Worm (Caenorhabditis elegans) whole organism, L1 larva: ENCODE data around the gene F22F4.9.

Experiments
- C34B4.2 ChIP-seq: sonication (generic microtip); optimal IDR thresholded peaks from 2 replicates; lab custom pipeline; 2017; ENCODE audit warnings: mild to moderate bottlenecking, missing genetic modification characterization, missing compliant biosample characterization
- blmp-1 ChIP-seq: fragments of 150-350 bp; optimal IDR thresholded peaks from 2 replicates; lab custom pipeline; 2014; ENCODE audit warnings: missing biosample characterization, missing genetic modification characterization
- ceh-82 ChIP-seq, 3 experiments: fragments of 150-350 bp in 1 of 3; sonication (generic microtip) in 2 of 3; optimal IDR thresholded peaks; 2 replicates each; lab custom pipeline; 2014 to 2017; ENCODE audit warnings: missing biosample characterization in 3 of 3, missing genetic modification characterization in 3 of 3
- ceh-90 ChIP-seq: sonication (generic microtip); optimal IDR thresholded peaks from 2 replicates; lab custom pipeline; 2016; ENCODE audit warnings: missing genetic modification characterization, missing compliant biosample characterization
- dpl-1 ChIP-seq, 3 experiments: fragments of 150-350 bp in 2 of 3; sonication (generic microtip) in 1 of 3; optimal IDR thresholded peaks; 2 replicates each; lab custom pipeline; 2014 to 2017; ENCODE audit warnings: missing biosample characterization in 3 of 3, missing genetic modification characterization in 3 of 3, missing genetic modification reagents in 3 of 3
- dsc-1 ChIP-seq: sonication (generic microtip); optimal IDR thresholded peaks from 2 replicates; lab custom pipeline; 2016; ENCODE audit warnings: mild to moderate bottlenecking, missing genetic modification characterization, missing compliant biosample characterization
- efl-1 ChIP-seq, 4 experiments: fragments of 150-350 bp; optimal IDR thresholded peaks in 3 of 4; peaks in 1 of 4; 1 replicate in 1 of 4; 2 replicates in 3 of 4; lab custom pipeline; 2014; ENCODE audit warnings: missing biosample characterization in 2 of 4, missing genetic modification characterization in 2 of 4, missing genetic modification reagents in 2 of 4
- elt-2 ChIP-seq: sonication (generic microtip); optimal IDR thresholded peaks from 2 replicates; lab custom pipeline; 2016; ENCODE audit warnings: missing genetic modification characterization, mild to moderate bottlenecking, inconsistent platforms, missing compliant biosample characterization, missing genetic modification reagents
- ets-5 ChIP-seq: fragments of 200-800 bp; sonication (Bioruptor generic); IDR thresholded peaks from 2 replicates; pipeline ENCODE4 v1.3.6; 2022; ENCODE audit warnings: missing genetic modification characterization, missing compliant biosample characterization
- fkh-10 ChIP-seq: sonication (generic microtip); optimal IDR thresholded peaks from 2 replicates; lab custom pipeline; 2017; ENCODE audit warnings: missing biosample characterization, missing genetic modification reagents, missing genetic modification characterization
- fos-1 ChIP-seq: fragments of 150-350 bp; optimal IDR thresholded peaks from 2 replicates; lab custom pipeline; 2014; ENCODE audit warnings: missing biosample characterization, missing genetic modification characterization
- lin-14 ChIP-seq: fragments of 200-800 bp; sonication (Bioruptor generic); optimal IDR thresholded peaks from 2 replicates; lab custom pipeline; 2018; ENCODE audit warnings: mild to moderate bottlenecking, missing genetic modification characterization, moderate library complexity, missing compliant biosample characterization
- lin-35 ChIP-seq, 2 experiments: fragments of 150-350 bp; optimal IDR thresholded peaks; 2 replicates each; lab custom pipeline; 2014; ENCODE audit warnings: missing biosample characterization in 2 of 2, missing genetic modification characterization in 2 of 2, missing genetic modification reagents in 2 of 2
- lir-3 ChIP-seq: sonication (generic microtip); optimal IDR thresholded peaks from 2 replicates; lab custom pipeline; 2016; ENCODE audit warnings: mild to moderate bottlenecking, missing genetic modification characterization, moderate library complexity, missing compliant biosample characterization; ENCODE audit not compliant: poor library complexity
- lsy-2 ChIP-seq, 2 experiments: fragments of 150-350 bp; optimal IDR thresholded peaks; 2 replicates each; lab custom pipeline; 2014; ENCODE audit warnings: missing biosample characterization in 2 of 2, missing genetic modification characterization in 2 of 2
- mep-1 ChIP-seq: fragments of 150-350 bp; optimal IDR thresholded peaks from 2 replicates; lab custom pipeline; 2014; ENCODE audit warnings: missing biosample characterization, missing genetic modification characterization
- nhr-11 ChIP-seq: fragments of 150-350 bp; optimal IDR thresholded peaks from 2 replicates; lab custom pipeline; 2014; ENCODE audit warnings: missing biosample characterization, missing genetic modification characterization
- nhr-19 ChIP-seq: fragments of 200-800 bp; sonication (Bioruptor generic); conservative IDR thresholded peaks from 2 replicates; pipeline ENCODE4 v1.3.6; 2022; ENCODE audit warnings: missing genetic modification characterization, missing compliant biosample characterization
- nhr-20 ChIP-seq: sonication (generic microtip); optimal IDR thresholded peaks from 2 replicates; lab custom pipeline; 2016; ENCODE audit warnings: mild to moderate bottlenecking, missing genetic modification characterization, missing compliant biosample characterization
- nhr-237 ChIP-seq: fragments of 150-350 bp; optimal IDR thresholded peaks from 2 replicates; lab custom pipeline; 2014; ENCODE audit warnings: missing biosample characterization, missing genetic modification characterization
- nhr-28 ChIP-seq: fragments of 150-350 bp; optimal IDR thresholded peaks from 2 replicates; lab custom pipeline; 2014; ENCODE audit warnings: missing biosample characterization, missing genetic modification characterization
- nhr-71 ChIP-seq: sonication (generic microtip); optimal IDR thresholded peaks from 2 replicates; lab custom pipeline; 2016; ENCODE audit warnings: mild to moderate bottlenecking, missing genetic modification characterization, moderate library complexity, missing compliant biosample characterization
- nhr-76 ChIP-seq: sonication (generic microtip); optimal IDR thresholded peaks from 2 replicates; lab custom pipeline; 2017; ENCODE audit warnings: missing biosample characterization, missing genetic modification characterization
- nhr-90 ChIP-seq: sonication (generic microtip); optimal IDR thresholded peaks from 2 replicates; lab custom pipeline; 2016; ENCODE audit warnings: mild to moderate bottlenecking, missing genetic modification characterization, missing compliant biosample characterization; ENCODE audit not compliant: poor library complexity
- pag-3 ChIP-seq: sonication (generic microtip); optimal IDR thresholded peaks from 2 replicates; lab custom pipeline; 2017; ENCODE audit warnings: missing genetic modification characterization, mild to moderate bottlenecking, missing compliant biosample characterization, antibody characterized with exemption, borderline replicate concordance; ENCODE audit not compliant: insufficient read depth
- pax-3 ChIP-seq: fragments of 200-800 bp; sonication (Bioruptor generic); optimal IDR thresholded peaks from 2 replicates; lab custom pipeline; 2018; ENCODE audit warnings: mild to moderate bottlenecking, missing genetic modification characterization, moderate library complexity, missing compliant biosample characterization
- snu-23 ChIP-seq: sonication (generic microtip); optimal IDR thresholded peaks from 2 replicates; lab custom pipeline; 2016; ENCODE audit warnings: missing genetic modification characterization, missing compliant biosample characterization
- tbx-2 ChIP-seq: sonication (generic microtip); optimal IDR thresholded peaks from 2 replicates; lab custom pipeline; 2016; ENCODE audit warnings: missing genetic modification characterization, missing compliant biosample characterization
- tlp-1 ChIP-seq: fragments of 150-350 bp; optimal IDR thresholded peaks from 2 replicates; lab custom pipeline; 2014; ENCODE audit warnings: missing biosample characterization, missing genetic modification characterization
- vab-15 ChIP-seq: sonication (generic microtip); optimal IDR thresholded peaks from 2 replicates; lab custom pipeline; 2017; ENCODE audit warnings: missing genotype, mild to moderate bottlenecking, missing genetic modification characterization, missing compliant biosample characterization
- xbp-1 ChIP-seq: sonication (generic microtip); optimal IDR thresholded peaks from 2 replicates; lab custom pipeline; 2016; ENCODE audit warnings: missing genetic modification characterization, missing compliant biosample characterization
- zag-1 ChIP-seq: fragments of 150-350 bp; optimal IDR thresholded peaks from 2 replicates; lab custom pipeline; 2014; ENCODE audit warnings: missing biosample characterization, missing genetic modification characterization
- zip-4 ChIP-seq: fragments of 200-800 bp; sonication (Bioruptor generic); optimal IDR thresholded peaks from 2 replicates; lab custom pipeline; 2018; ENCODE audit warnings: mild to moderate bottlenecking, missing genetic modification characterization, moderate library complexity, missing compliant biosample characterization
- ztf-4 ChIP-seq: fragments of 150-350 bp; optimal IDR thresholded peaks from 2 replicates; lab custom pipeline; 2014; ENCODE audit warnings: missing biosample characterization, missing genetic modification characterization

Gene F22F4.9

ce11 chrX:6024977-6025376, 25.7 kb upstream of the F22F4.9 start (continued):
- no peak for TF ChIP-seq lsy-2 (tag; optimal IDR thresholded peaks at IDR 0.05; lab: Kevin White, UChicago)
- TF ChIP-seq ceh-90 (tag; lab: Kevin White, UChicago), result no peak
- TF ChIP-seq mep-1 (tag; lab: Kevin White, UChicago), result no peak
- TF ChIP-seq nhr-20 (tag; lab: Kevin White, UChicago), result peak; percentile 21
- no peak for TF ChIP-seq fos-1
- peak; percentile 40 for TF ChIP-seq nhr-90 (tag; lab: Kevin White, UChicago)
- TF ChIP-seq fkh-10, result no peak
- no peak for TF ChIP-seq zip-4 (GFP tag; lab: Kevin White, UChicago)
- no peak for TF ChIP-seq nhr-237 (tag; lab: Kevin White, UChicago)
- no peak for TF ChIP-seq C34B4.2 (tag; lab: Kevin White, UChicago)

ce11 chrX:6022469-6022868, 23.2 kb upstream of the F22F4.9 start, which contains the start of gene lelo-3:
Gene lelo-3, minus strand, starts transcription at chrX:6022569.
- TF ChIP-seq lin-35 (GFP tag; optimal IDR thresholded peaks at IDR 0.05; lab: Kevin White, UChicago), result no peak
- no peak for TF ChIP-seq nhr-28 (tag; lab: Kevin White, UChicago)
- TF ChIP-seq vab-15 (tag; lab: Kevin White, UChicago), result no peak
- TF ChIP-seq efl-1 (optimal IDR thresholded peaks at IDR 0.05; lab: Kevin White, UChicago), result no peak
- TF ChIP-seq efl-1 (GFP tag; optimal IDR thresholded peaks at IDR 0.05 in 1 of 2; lab: Kevin White, UChicago), result no peak
- no peak for TF ChIP-seq ets-5 (GFP tag; lab: Robert Waterston, UW)
- TF ChIP-seq ztf-4 (tag; lab: Kevin White, UChicago), result no peak
- no peak for TF ChIP-seq blmp-1 (tag; lab: Kevin White, UChicago)
- no peak for TF ChIP-seq ceh-82 (tag; optimal IDR thresholded peaks at IDR 0.05; lab: Kevin White, UChicago)
- TF ChIP-seq elt-2, result no peak
- TF ChIP-seq pax-3, result no peak
- TF ChIP-seq tlp-1 (tag; lab: Kevin White, UChicago), result no peak
- TF ChIP-seq C34B4.2 (tag; lab: Kevin White, UChicago), result no peak
- no peak for TF ChIP-seq lir-3
- TF ChIP-seq pag-3 (tag; lab: Kevin White, UChicago), result no peak
- no peak for TF ChIP-seq nhr-11 (tag; lab: Kevin White, UChicago)

DNA sequence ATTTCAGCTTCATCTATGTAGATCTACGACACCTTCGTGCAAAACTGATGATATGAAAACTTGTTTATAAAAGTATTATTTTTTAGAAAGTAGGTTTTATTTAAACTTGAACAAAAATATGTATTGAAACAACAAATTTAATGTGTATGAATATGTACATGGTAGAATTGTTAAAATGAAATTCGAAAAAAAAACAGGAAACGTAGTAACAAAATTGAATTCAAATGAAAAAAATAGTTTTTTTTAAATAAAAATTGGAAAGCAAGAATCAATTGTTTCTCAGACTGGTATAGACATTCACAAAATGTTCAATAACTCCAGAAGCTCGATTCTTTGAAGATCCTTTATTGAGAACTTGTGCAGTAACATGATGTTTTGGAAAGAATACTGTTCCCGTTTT, 21.5 kb upstream of the F22F4.9 start:
- no peak for TF ChIP-seq efl-1 (optimal IDR thresholded peaks at IDR 0.05; lab: Kevin White, UChicago)
- TF ChIP-seq efl-1 (GFP tag; optimal IDR thresholded peaks at IDR 0.05 in 1 of 2; lab: Kevin White, UChicago), result peak in 1 of 2 experiments; percentile 14
- TF ChIP-seq nhr-90 (tag; lab: Kevin White, UChicago), result no peak

ce11 chrX:6019886-6020469, 20.7 kb upstream of the F22F4.9 start, which contains the start of gene C09B8.4:
Gene C09B8.4, minus strand, starts transcription at chrX:6019936.
- peak; percentile 13 for TF ChIP-seq lir-3
- TF ChIP-seq zip-4 (GFP tag; lab: Kevin White, UChicago), result no peak
- TF ChIP-seq tbx-2, result no peak
- TF ChIP-seq snu-23 (GFP tag; lab: Kevin White, UChicago), result peak; percentile 75
- peak in 1 of 2 experiments; percentile 18 for TF ChIP-seq lsy-2 (tag; optimal IDR thresholded peaks at IDR 0.05; lab: Kevin White, UChicago)
- no peak for TF ChIP-seq fkh-10
- no peak for TF ChIP-seq zag-1 (tag; lab: Kevin White, UChicago)
- peak; percentile 55 for TF ChIP-seq lin-14 (GFP tag; lab: Kevin White, UChicago)
- peak; percentile 38; the same call in 1 of the 2 replicates for TF ChIP-seq nhr-19 (GFP tag; lab: Robert Waterston, UW)
- peak; percentile 87 for TF ChIP-seq nhr-71 (tag; lab: Kevin White, UChicago)
- peak; percentile 63 for TF ChIP-seq nhr-20 (tag; lab: Kevin White, UChicago)
- no peak for TF ChIP-seq nhr-76
- peak; percentile 44 for TF ChIP-seq dsc-1 (tag; lab: Kevin White, UChicago)
- TF ChIP-seq nhr-90 (tag; lab: Kevin White, UChicago), result no peak
- TF ChIP-seq dpl-1 (GFP tag; optimal IDR thresholded peaks at IDR 0.05; lab: Kevin White, UChicago), result no peak
- peak; percentile 47 for TF ChIP-seq xbp-1 (tag; lab: Kevin White, UChicago)
- TF ChIP-seq ceh-82 (tag; optimal IDR thresholded peaks at IDR 0.05; lab: Kevin White, UChicago), result no peak
- TF ChIP-seq, all 84 proteins: peak for 9
